ENCODE assay signal across 2 fruit fly cellular contexts in the genomic region with DNA sequence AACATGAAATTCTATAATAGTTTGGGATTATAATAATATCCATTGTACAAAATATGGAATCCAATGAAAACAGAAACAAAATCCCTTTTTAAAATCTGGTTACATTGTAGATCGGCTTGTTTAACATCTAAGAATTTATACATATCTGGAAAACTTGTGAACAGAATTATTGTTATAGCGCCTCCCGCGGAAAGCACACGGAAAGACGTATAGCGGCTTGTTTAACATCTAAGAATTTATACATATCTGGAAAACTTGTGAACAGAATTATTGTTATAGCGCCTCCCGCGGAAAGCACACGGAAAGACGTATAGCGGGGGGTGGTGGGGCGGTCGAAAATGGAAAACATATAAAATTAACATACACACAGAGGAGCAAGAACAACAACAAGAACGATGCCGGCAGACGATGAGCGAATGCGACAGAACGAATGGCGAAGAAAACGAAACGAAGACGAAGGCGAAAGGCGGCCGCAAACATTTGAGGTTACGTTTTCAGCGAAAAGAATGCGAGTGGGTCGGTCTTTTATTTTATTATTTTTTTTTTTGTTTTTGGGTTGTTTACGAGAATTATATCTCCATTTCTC.
A peak's percentile ranks its signal among the peaks of the same experiment; 100 is the strongest.
TF ChIP-seq lines count a peak whose summit lies in the region.
"Not testable (repeated sequence)": the region's sequence is repeated elsewhere in the genome, so short reads cannot be mapped to it uniquely, and the experiment has no call there.

No protein-coding gene starts in this region.

- peak; percentile 77 for TF ChIP-seq CTCF in whole organism, embryonic (GFP tag; optimal IDR thresholded peaks at IDR 0.05; lab: Kevin White, UChicago)

TF ChIP-seq in whole organism, embryonic, 481 proteins besides CTCF, POLR2A, EP300 and RAD21:
- TF ChIP-seq abd-A (tag; optimal IDR thresholded peaks at IDR 0.05; lab: Kevin White, UChicago) (peak; percentile 26), CG4360 (GFP tag; IDR thresholded peaks at IDR 0.05; lab: Robert Waterston, UW) (peak; percentile 53; the same call in 1 of the 2 replicates), scrt (GFP tag; optimal IDR thresholded peaks at IDR 0.05; lab: Kevin White, UChicago) (peak; percentile 1), pan (GFP tag; optimal IDR thresholded peaks at IDR 0.05 in 1 of 2, IDR thresholded peaks at IDR 0.05 in 1 of 2) (peak in 1 of 2 experiments; percentile 20), bigmax (GFP tag; optimal IDR thresholded peaks at IDR 0.05; lab: Kevin White, UChicago) (peak; percentile 83), CG10543 (GFP tag; optimal IDR thresholded peaks at IDR 0.05; lab: Kevin White, UChicago) (peak; percentile 11), sens (GFP tag; lab: Kevin White, UChicago) (peak; percentile 68), Deaf1 (tag; optimal IDR thresholded peaks at IDR 0.05; lab: Kevin White, UChicago) (peak; percentile 32), chinmo (GFP tag; IDR thresholded peaks at IDR 0.05; lab: Robert Waterston, UW; ENCODE audit: partially characterized antibody) (0 out of 4 replicates have a peak, but pooled peaks have one; percentile 62), Med (GFP tag; lab: Kevin White, UChicago) (peak; percentile 65), sd (tag; optimal IDR thresholded peaks at IDR 0.05; lab: Kevin White, UChicago) (peak; percentile 63), D19A (tag; optimal IDR thresholded peaks at IDR 0.05; lab: Kevin White, UChicago) (peak; percentile 26), Drgx (GFP tag; IDR thresholded peaks at IDR 0.05; lab: Robert Waterston, UW) (0 out of 2 replicates have a peak, but pooled peaks have one; percentile 30), rib (GFP tag; IDR thresholded peaks at IDR 0.05; lab: Robert Waterston, UW) (peak; percentile 44; the same call in 1 of the 2 replicates), crol (GFP tag; IDR thresholded peaks at IDR 0.05; lab: Robert Waterston, UW) (peak; percentile 72), vvl (GFP tag; IDR thresholded peaks at IDR 0.05; lab: Robert Waterston, UW) (peak; percentile 14; the same call in 1 of the 2 replicates)
- not testable (repeated sequence) for TF ChIP-seq pan (optimal IDR thresholded peaks at IDR 0.05; lab: Kevin White, UChicago)

TF ChIP-seq in whole organism, prepupa, 60 proteins besides CTCF, POLR2A, EP300 and RAD21:
- TF ChIP-seq Eip78C (GFP tag; lab: Kevin White, UChicago) (peak; percentile 34), CG6163 (GFP tag; IDR thresholded peaks at IDR 0.05; lab: Robert Waterston, UW) (peak; percentile 28; the same call in 1 of the 3 replicates), svp (GFP tag; lab: Kevin White, UChicago) (peak; percentile 70)
